Worm (Caenorhabditis elegans) whole organism, L3 larva: ENCODE data around the gene nhr-97.

ENCODE experiments used
- aly-2 ChIP-seq: fragments of 150-350 bp; optimal IDR thresholded peaks from 2 replicates; lab custom pipeline; 2014; ENCODE audit warnings: missing biosample characterization, missing genetic modification characterization
- ama-1 ChIP-seq: fragments of 150-350 bp; optimal IDR thresholded peaks from 2 replicates; lab custom pipeline; 2018
- ceh-16 ChIP-seq: sonication (generic microtip); optimal IDR thresholded peaks from 2 replicates; lab custom pipeline; 2017; ENCODE audit warnings: missing biosample characterization, missing genetic modification characterization
- ceh-28 ChIP-seq: fragments of 150-350 bp; optimal IDR thresholded peaks from 2 replicates; lab custom pipeline; 2014; ENCODE audit warnings: missing biosample characterization, missing genetic modification reagents, missing genetic modification characterization
- daf-12 ChIP-seq: fragments of 150-350 bp; optimal IDR thresholded peaks from 2 replicates; lab custom pipeline; 2014; ENCODE audit warnings: missing biosample characterization, missing genetic modification reagents, missing genetic modification characterization
- egl-27 ChIP-seq: sonication (generic microtip); optimal IDR thresholded peaks from 4 replicates; lab custom pipeline; 2017; ENCODE audit warnings: missing biosample characterization, missing genetic modification reagents, missing genetic modification characterization
- elt-1 ChIP-seq: fragments of 150-350 bp; optimal IDR thresholded peaks from 2 replicates; lab custom pipeline; 2014; ENCODE audit warnings: missing biosample characterization, missing genetic modification characterization
- elt-2 ChIP-seq: sonication (generic microtip); optimal IDR thresholded peaks from 2 replicates; lab custom pipeline; 2016; ENCODE audit warnings: missing genetic modification reagents, mild to moderate bottlenecking, missing genetic modification characterization, missing compliant biosample characterization
- eor-1 ChIP-seq, 2 experiments: fragments of 150-350 bp; optimal IDR thresholded peaks; 2 replicates each; lab custom pipeline; 2014 to 2018; ENCODE audit warnings: missing biosample characterization in 2 of 2, missing genetic modification characterization in 2 of 2
- fkh-2 ChIP-seq: fragments of 150-350 bp; optimal IDR thresholded peaks from 2 replicates; lab custom pipeline; 2014; ENCODE audit warnings: missing biosample characterization, missing genetic modification reagents, missing genetic modification characterization
- fos-1 ChIP-seq: fragments of 150-350 bp; optimal IDR thresholded peaks from 2 replicates; lab custom pipeline; 2014; ENCODE audit warnings: missing biosample characterization, missing genetic modification characterization
- hmg-11 ChIP-seq: sonication (generic microtip); optimal IDR thresholded peaks from 2 replicates; lab custom pipeline; 2016; ENCODE audit warnings: missing genetic modification characterization, missing compliant biosample characterization
- jun-1 ChIP-seq: fragments of 150-350 bp; optimal IDR thresholded peaks from 2 replicates; lab custom pipeline; 2014; ENCODE audit warnings: missing biosample characterization, missing genetic modification reagents, missing genetic modification characterization
- lin-15B ChIP-seq: fragments of 150-350 bp; optimal IDR thresholded peaks from 2 replicates; lab custom pipeline; 2014; ENCODE audit warnings: missing biosample characterization, missing genetic modification characterization
- lin-39 ChIP-seq: fragments of 150-350 bp; optimal IDR thresholded peaks from 2 replicates; lab custom pipeline; 2018; ENCODE audit warnings: missing biosample characterization, missing genetic modification reagents, missing genetic modification characterization
- lsy-12 ChIP-seq: sonication (generic microtip); optimal IDR thresholded peaks from 2 replicates; lab custom pipeline; 2016; ENCODE audit warnings: mild to moderate bottlenecking, missing genetic modification characterization, missing compliant biosample characterization
- mdl-1 ChIP-seq: fragments of 150-350 bp; optimal IDR thresholded peaks from 2 replicates; lab custom pipeline; 2014; ENCODE audit warnings: missing biosample characterization, missing genetic modification characterization
- mml-1 ChIP-seq: fragments of 150-350 bp; sonication (generic microtip); optimal IDR thresholded peaks from 3 replicates; lab custom pipeline; 2014; ENCODE audit warnings: missing biosample characterization, missing genetic modification characterization
- nfya-1 ChIP-seq: sonication (generic microtip); optimal IDR thresholded peaks from 2 replicates; lab custom pipeline; 2017; ENCODE audit warnings: missing genetic modification characterization, mild to moderate bottlenecking, missing compliant biosample characterization, antibody characterized with exemption, moderate library complexity; ENCODE audit not compliant: insufficient read depth
- nhr-11 ChIP-seq: fragments of 150-350 bp; optimal IDR thresholded peaks from 2 replicates; lab custom pipeline; 2014; ENCODE audit warnings: missing biosample characterization, missing genetic modification characterization
- nhr-12 ChIP-seq: fragments of 150-350 bp; optimal IDR thresholded peaks from 2 replicates; lab custom pipeline; 2014; ENCODE audit warnings: missing biosample characterization, missing genetic modification characterization
- nhr-23 ChIP-seq: fragments of 150-350 bp; optimal IDR thresholded peaks from 2 replicates; lab custom pipeline; 2014; ENCODE audit warnings: missing biosample characterization, missing genetic modification reagents, missing genetic modification characterization
- nhr-237 ChIP-seq: fragments of 150-350 bp; optimal IDR thresholded peaks from 2 replicates; lab custom pipeline; 2014; ENCODE audit warnings: missing biosample characterization, missing genetic modification characterization
- nhr-25 ChIP-seq: sonication (generic microtip); optimal IDR thresholded peaks from 2 replicates; lab custom pipeline; 2017; ENCODE audit warnings: missing biosample characterization, missing genetic modification characterization
- nhr-28 ChIP-seq: fragments of 150-350 bp; optimal IDR thresholded peaks from 2 replicates; lab custom pipeline; 2014; ENCODE audit warnings: missing biosample characterization, missing genetic modification characterization
- nhr-43 ChIP-seq: sonication (generic microtip); optimal IDR thresholded peaks from 2 replicates; lab custom pipeline; 2016; ENCODE audit warnings: mild to moderate bottlenecking, missing genetic modification characterization, missing compliant biosample characterization; ENCODE audit not compliant: poor library complexity, severe bottlenecking
- nhr-67 ChIP-seq: fragments of 150-350 bp; optimal IDR thresholded peaks from 2 replicates; lab custom pipeline; 2014; ENCODE audit warnings: missing biosample characterization, missing genetic modification characterization
- nhr-76 ChIP-seq: fragments of 150-350 bp; sonication (generic microtip); optimal IDR thresholded peaks from 5 replicates; lab custom pipeline; 2014; ENCODE audit warnings: missing biosample characterization, missing genetic modification characterization
- nhr-77 ChIP-seq: fragments of 150-350 bp; optimal IDR thresholded peaks from 2 replicates; lab custom pipeline; 2014; ENCODE audit warnings: missing biosample characterization, missing genetic modification characterization
- pha-4 ChIP-seq: fragments of 150-350 bp; optimal IDR thresholded peaks from 2 replicates; lab custom pipeline; 2014; ENCODE audit warnings: missing biosample characterization, missing genetic modification reagents, missing genetic modification characterization
- pqm-1 ChIP-seq: fragments of 150-350 bp; optimal IDR thresholded peaks from 2 replicates; lab custom pipeline; 2017; ENCODE audit warnings: missing biosample characterization, missing genetic modification characterization, inconsistent platforms
- sea-2 ChIP-seq: fragments of 150-350 bp; sonication (generic microtip); optimal IDR thresholded peaks from 4 replicates; lab custom pipeline; 2014; ENCODE audit warnings: missing biosample characterization, missing genetic modification reagents, missing genetic modification characterization
- skn-1 ChIP-seq: fragments of 150-350 bp; optimal IDR thresholded peaks from 2 replicates; lab custom pipeline; 2014; ENCODE audit warnings: missing biosample characterization, missing genetic modification characterization
- snpc-4 ChIP-seq: fragments of 150-350 bp; optimal IDR thresholded peaks from 2 replicates; lab custom pipeline; 2014; ENCODE audit warnings: missing biosample characterization, missing genetic modification characterization
- tbx-2 ChIP-seq: sonication (generic microtip); optimal IDR thresholded peaks from 2 replicates; lab custom pipeline; 2016; ENCODE audit warnings: mild to moderate bottlenecking, missing genetic modification characterization, missing compliant biosample characterization
- unc-39 ChIP-seq: sonication (generic microtip); optimal IDR thresholded peaks from 4 replicates; lab custom pipeline; 2017; ENCODE audit warnings: missing biosample characterization, missing genetic modification characterization
- unc-62 ChIP-seq: fragments of 150-350 bp; sonication (generic microtip); optimal IDR thresholded peaks from 4 replicates; lab custom pipeline; 2014; ENCODE audit warnings: missing biosample characterization, missing genetic modification reagents, missing genetic modification characterization
- zag-1 ChIP-seq: fragments of 150-350 bp; optimal IDR thresholded peaks from 2 replicates; lab custom pipeline; 2014; ENCODE audit warnings: missing biosample characterization, missing genetic modification characterization
- ztf-11 ChIP-seq: fragments of 150-350 bp; optimal IDR thresholded peaks from 2 replicates; lab custom pipeline; 2014; ENCODE audit warnings: missing biosample characterization, missing genetic modification characterization
- ztf-4 ChIP-seq: fragments of 150-350 bp; optimal IDR thresholded peaks from 2 replicates; lab custom pipeline; 2014; ENCODE audit warnings: missing biosample characterization, missing genetic modification characterization

nhr-97 gene

DNA sequence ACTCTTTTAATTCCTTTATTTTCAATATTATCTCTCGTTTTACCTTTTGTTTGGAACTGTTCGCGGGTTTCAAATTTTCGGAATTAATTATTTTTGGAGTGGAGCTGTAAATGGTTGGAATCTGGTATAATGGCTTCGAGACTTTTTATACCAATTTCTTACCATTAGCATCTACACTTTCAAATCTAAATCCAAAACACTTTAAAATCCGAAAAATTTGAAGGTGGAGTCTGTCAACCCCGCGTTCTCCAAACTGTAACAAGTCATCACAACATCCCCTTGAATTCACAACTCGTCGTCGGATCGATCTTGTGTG is at the start of gene nhr-97:
Gene nhr-97 (plus strand): TSS at position 217 of the 316 bp plus-strand sequence.
- TF ChIP-seq fos-1 (tag; lab: Kevin White, UChicago) (no peak), nhr-67 (tag; lab: Kevin White, UChicago) (no peak), aly-2 (tag; lab: Kevin White, UChicago) (no peak)

DNA sequence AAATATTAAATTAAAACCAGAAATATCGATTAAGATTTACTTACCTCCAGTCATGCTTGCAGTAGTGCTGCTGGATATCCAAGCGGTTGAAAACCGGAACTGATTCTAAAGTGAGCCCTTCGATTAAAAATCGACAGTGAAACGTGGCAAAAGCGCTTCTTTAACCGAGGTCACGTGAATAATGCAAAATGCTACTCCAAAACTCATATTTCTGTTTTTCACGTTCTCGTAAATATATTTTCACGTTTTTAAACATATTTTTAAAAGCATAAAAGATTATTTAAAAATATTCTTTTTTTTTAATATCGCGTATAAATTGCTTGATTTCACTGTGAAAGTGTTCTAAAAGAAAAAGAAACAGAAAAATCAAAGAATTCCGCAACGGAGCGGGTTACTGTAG is 48.2 kb upstream of the nhr-97 start, which contains the start of gene ant-1.3:
Gene ant-1.3 (minus strand): TSS at position 101 of the 400 bp plus-strand sequence.
- TF ChIP-seq nhr-23 (tag; lab: Kevin White, UChicago) (no peak), lsy-12 (no peak), nhr-76 (no peak), jun-1 (tag; lab: Kevin White, UChicago) (no peak), daf-12 (no peak)

ce11 chrIV:9709887-9710286 is 47.6 kb upstream of the nhr-97 start, which contains the start of gene nhr-38:
Gene nhr-38 (plus strand): TSS chrIV:9710187.
- no peak for TF ChIP-seq ama-1 (lab: Kevin White, UChicago)
- TF ChIP-seq unc-39 (tag; lab: Kevin White, UChicago): no peak
- no peak for TF ChIP-seq sea-2 (GFP tag; lab: Kevin White, UChicago)

ce11 chrIV:9712782-9713181 is 44.7 kb upstream of the nhr-97 start, which contains the start of gene K01H12.4:
Gene K01H12.4 (plus strand): TSS chrIV:9713082.
- TF ChIP-seq skn-1 (no peak), nhr-237 (tag; lab: Kevin White, UChicago) (no peak), pqm-1 (no peak), tbx-2 (tag; lab: Kevin White, UChicago) (no peak), nhr-76 (no peak)
- TF ChIP-seq, all 47 proteins: peak for 0

- no peak for TF ChIP-seq elt-1
- TF ChIP-seq sea-2 (GFP tag; lab: Kevin White, UChicago): no peak
- TF ChIP-seq ceh-16: no peak
- TF ChIP-seq elt-2: no peak
- TF ChIP-seq mml-1 (tag; lab: Kevin White, UChicago): no peak
- TF ChIP-seq unc-62 (GFP tag; lab: Kevin White, UChicago): no peak
- TF ChIP-seq tbx-2 (tag; lab: Kevin White, UChicago): no peak
- TF ChIP-seq eor-1 (tag; optimal IDR thresholded peaks at IDR 0.05; lab: Kevin White, UChicago): no peak
- no peak for TF ChIP-seq mdl-1 (tag; lab: Kevin White, UChicago)
- TF ChIP-seq nhr-11 (tag; lab: Kevin White, UChicago): no peak
- TF ChIP-seq zag-1 (tag; lab: Kevin White, UChicago): no peak
- no peak for TF ChIP-seq nhr-25 (tag; lab: Kevin White, UChicago)
- no peak for TF ChIP-seq lin-39 (tag; lab: Kevin White, UChicago)
- no peak for TF ChIP-seq pha-4
- TF ChIP-seq nfya-1 (tag; lab: Kevin White, UChicago): no peak
- no peak for TF ChIP-seq ztf-11 (tag; lab: Kevin White, UChicago)
- no peak for TF ChIP-seq jun-1 (tag; lab: Kevin White, UChicago)
- no peak for TF ChIP-seq nhr-23 (tag; lab: Kevin White, UChicago)
These were observed 43.2 kb upstream of the nhr-97 start for ce11 chrIV:9714264-9714663.

DNA sequence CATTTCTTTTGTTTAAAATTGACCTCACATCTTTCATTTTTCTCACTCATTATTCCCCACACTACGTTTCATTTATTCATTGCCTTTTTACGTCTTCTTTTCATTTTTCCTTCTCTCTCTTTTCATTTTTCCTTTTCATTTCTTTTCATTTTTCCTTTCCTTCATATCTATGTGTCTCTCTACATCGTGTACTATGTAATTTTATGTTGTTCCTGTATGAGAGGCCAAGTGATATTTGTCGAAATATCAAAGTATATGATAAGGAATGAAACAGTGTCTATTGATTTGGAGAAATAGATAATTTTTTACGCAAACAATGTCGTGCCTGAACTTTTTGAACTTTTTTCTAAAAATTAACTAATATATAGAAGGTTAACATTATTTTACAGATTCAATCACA is 41.0 kb upstream of the nhr-97 start:
- TF ChIP-seq unc-62 (GFP tag; lab: Kevin White, UChicago) (no peak), ztf-11 (tag; lab: Kevin White, UChicago) (no peak), elt-2 (peak; percentile 76), nhr-28 (tag; lab: Kevin White, UChicago) (no peak), nhr-12 (no peak), tbx-2 (tag; lab: Kevin White, UChicago) (no peak), ceh-28 (tag; lab: Kevin White, UChicago) (peak; percentile 59), ztf-4 (no peak), aly-2 (tag; lab: Kevin White, UChicago) (no peak), ama-1 (lab: Kevin White, UChicago) (no peak), egl-27 (tag; lab: Kevin White, UChicago) (no peak), pha-4 (peak; percentile 59), nhr-23 (tag; lab: Kevin White, UChicago) (peak; percentile 49), pqm-1 (peak; percentile 72), nhr-43 (tag; lab: Kevin White, UChicago) (no peak), nhr-77 (tag; lab: Kevin White, UChicago) (no peak), daf-12 (no peak), nfya-1 (tag; lab: Kevin White, UChicago) (no peak), nhr-67 (tag; lab: Kevin White, UChicago) (no peak), jun-1 (tag; lab: Kevin White, UChicago) (no peak), nhr-11 (tag; lab: Kevin White, UChicago) (no peak), unc-39 (tag; lab: Kevin White, UChicago) (no peak), hmg-11 (tag; lab: Kevin White, UChicago) (no peak), sea-2 (GFP tag; lab: Kevin White, UChicago) (no peak), mml-1 (tag; lab: Kevin White, UChicago) (no peak), fkh-2 (tag; lab: Kevin White, UChicago) (no peak), mdl-1 (tag; lab: Kevin White, UChicago) (no peak), nhr-25 (tag; lab: Kevin White, UChicago) (peak; percentile 36), lsy-12 (no peak), lin-39 (tag; lab: Kevin White, UChicago) (no peak), skn-1 (peak; percentile 97), lin-15B (tag; lab: Kevin White, UChicago) (no peak), nhr-237 (tag; lab: Kevin White, UChicago) (no peak), snpc-4 (tag; lab: Kevin White, UChicago) (peak; percentile 23)
